Fruit fly (Drosophila melanogaster) whole organism, embryonic: ENCODE results near the gene sna.

ENCODE experiments used
- Atf3 ChIP-seq: fragments of 200-800 bp; sonication (Bioruptor generic); optimal IDR thresholded peaks from 3 replicates; lab custom pipeline; 2016; ENCODE audit warnings: missing biosample characterization, missing genetic modification characterization
- Bgb ChIP-seq: fragments of 200-800 bp; sonication (Bioruptor generic); IDR thresholded peaks from 2 replicates; pipeline ENCODE4 v1.3.6; 2022; ENCODE audit warnings: missing biosample characterization, missing genetic modification characterization; ENCODE audit not compliant: partially characterized antibody
- Blimp-1 ChIP-seq: fragments of 200-800 bp; sonication (Bioruptor generic); optimal IDR thresholded peaks from 3 replicates; lab custom pipeline; 2018; ENCODE audit warnings: missing biosample characterization, missing genetic modification characterization, mild to moderate bottlenecking, moderate library complexity, missing genetic modification reagents
- CG11247 ChIP-seq: fragments of 200-800 bp; sonication (Bioruptor generic); IDR thresholded peaks from 2 replicates; pipeline ENCODE4 v1.3.6; 2022; ENCODE audit warnings: missing biosample characterization, missing genetic modification characterization
- CG11398 ChIP-seq: fragments of 200-800 bp; sonication (Bioruptor generic); optimal IDR thresholded peaks from 2 replicates; lab custom pipeline; 2016; ENCODE audit warnings: missing biosample characterization, missing genetic modification characterization
- CG11504 ChIP-seq: fragments of 200-800 bp; sonication (Bioruptor generic); optimal IDR thresholded peaks from 3 replicates; lab custom pipeline; 2019; ENCODE audit warnings: missing biosample characterization, mild to moderate bottlenecking, missing genetic modification characterization, moderate library complexity
- CG13894 ChIP-seq: fragments of 200-800 bp; sonication (Bioruptor generic); optimal IDR thresholded peaks from 3 replicates; lab custom pipeline; 2018; ENCODE audit warnings: missing biosample characterization, mild to moderate bottlenecking, missing genetic modification characterization, moderate library complexity
- CG14860 ChIP-seq: fragments of 200-800 bp; sonication (Bioruptor generic); IDR thresholded peaks from 3 replicates; pipeline ENCODE4 v1.3.6; 2022; ENCODE audit warnings: missing biosample characterization, missing genetic modification characterization; ENCODE audit not compliant: partially characterized antibody
- CG17612 ChIP-seq: fragments of 200-800 bp; sonication (Bioruptor generic); IDR thresholded peaks from 2 replicates; pipeline ENCODE4 v1.3.6; 2022; ENCODE audit warnings: missing biosample characterization, missing genetic modification characterization
- CG1792 ChIP-seq: fragments of 200-800 bp; sonication (Bioruptor generic); optimal IDR thresholded peaks from 2 replicates; lab custom pipeline; 2016; ENCODE audit warnings: missing biosample characterization, missing genetic modification characterization
- CG18262 ChIP-seq: fragments of 200-800 bp; optimal IDR thresholded peaks from 3 replicates; lab custom pipeline; 2019; ENCODE audit warnings: missing biosample characterization, mild to moderate bottlenecking, missing genetic modification characterization, moderate library complexity
- CG18764 ChIP-seq: fragments of 200-800 bp; sonication (Bioruptor generic); optimal IDR thresholded peaks from 3 replicates; lab custom pipeline; 2016; ENCODE audit warnings: missing biosample characterization, missing genetic modification characterization
- CG2678 ChIP-seq: fragments of 200-800 bp; sonication (Bioruptor generic); optimal IDR thresholded peaks from 3 replicates; lab custom pipeline; 2019; ENCODE audit warnings: missing biosample characterization, mild to moderate bottlenecking, missing genetic modification characterization, moderate library complexity
- CG2712 ChIP-seq: fragments of 200-800 bp; optimal IDR thresholded peaks from 3 replicates; lab custom pipeline; 2019; ENCODE audit warnings: missing biosample characterization, mild to moderate bottlenecking, missing genetic modification characterization, moderate library complexity
- CG3065 ChIP-seq: fragments of 200-800 bp; sonication (Bioruptor generic); optimal IDR thresholded peaks from 2 replicates; lab custom pipeline; 2016; ENCODE audit warnings: missing biosample characterization, missing genetic modification characterization
- CG3407 ChIP-seq: fragments of 200-800 bp; sonication (Bioruptor generic); optimal IDR thresholded peaks from 2 replicates; lab custom pipeline; 2018; ENCODE audit warnings: missing biosample characterization, mild to moderate bottlenecking, missing genetic modification characterization
- CG34376 ChIP-seq: fragments of 200-800 bp; sonication (Bioruptor generic); optimal IDR thresholded peaks from 2 replicates; lab custom pipeline; 2018; ENCODE audit warnings: missing biosample characterization, mild to moderate bottlenecking, missing genetic modification characterization
- CG4424 ChIP-seq: fragments of 200-800 bp; sonication (Bioruptor generic); optimal IDR thresholded peaks from 3 replicates; lab custom pipeline; 2016; ENCODE audit warnings: missing biosample characterization, missing genetic modification characterization
- CG6791 ChIP-seq: fragments of 200-800 bp; sonication (Bioruptor generic); IDR thresholded peaks from 3 replicates; pipeline ENCODE4 v1.3.6; 2022; ENCODE audit warnings: missing biosample characterization, missing genetic modification characterization; ENCODE audit not compliant: partially characterized antibody
- CG8388 ChIP-seq: fragments of 200-800 bp; sonication (Bioruptor generic); optimal IDR thresholded peaks from 2 replicates; lab custom pipeline; 2019; ENCODE audit warnings: missing biosample characterization, mild to moderate bottlenecking, missing genetic modification characterization, moderate library complexity
- CG9437 ChIP-seq: fragments of 200-800 bp; sonication (Bioruptor generic); optimal IDR thresholded peaks from 2 replicates; lab custom pipeline; 2018; ENCODE audit warnings: missing biosample characterization, mild to moderate bottlenecking, missing genetic modification characterization
- CTCF ChIP-seq: fragments of 200-800 bp; sonication (Bioruptor generic); optimal IDR thresholded peaks from 2 replicates; lab custom pipeline; 2017; ENCODE audit warnings: missing biosample characterization, mild to moderate bottlenecking, missing genetic modification characterization, moderate library complexity
- D19B ChIP-seq: fragments of 200-800 bp; sonication (Bioruptor generic); optimal IDR thresholded peaks from 2 replicates; lab custom pipeline; 2017; ENCODE audit warnings: missing biosample characterization, mild to moderate bottlenecking, missing genetic modification characterization
- Dbx ChIP-seq: fragments of 200-800 bp; sonication (Bioruptor generic); IDR thresholded peaks from 3 replicates; pipeline ENCODE4 v1.3.6; 2022; ENCODE audit warnings: missing biosample characterization, missing genetic modification characterization
- H15 ChIP-seq: fragments of 200-800 bp; sonication (Bioruptor generic); IDR thresholded peaks from 3 replicates; pipeline ENCODE4 v1.3.6; 2022; ENCODE audit warnings: missing biosample characterization, missing genetic modification characterization
- H2.0 ChIP-seq: fragments of 200-800 bp; sonication (Bioruptor generic); IDR thresholded peaks from 2 replicates; pipeline ENCODE4 v1.3.6; 2022; ENCODE audit warnings: missing biosample characterization, missing genetic modification characterization
- HmgZ ChIP-seq: fragments of 200-800 bp; sonication (Bioruptor generic); optimal IDR thresholded peaks from 2 replicates; lab custom pipeline; 2018; ENCODE audit warnings: missing biosample characterization, mild to moderate bottlenecking, missing genetic modification characterization
- NC2β ChIP-seq: fragments of 200-800 bp; sonication (Bioruptor generic); optimal IDR thresholded peaks from 2 replicates; lab custom pipeline; 2016; ENCODE audit warnings: missing biosample characterization, missing genetic modification characterization
- Nf-YC ChIP-seq: fragments of 200-800 bp; optimal IDR thresholded peaks from 3 replicates; lab custom pipeline; 2019; ENCODE audit warnings: missing biosample characterization, mild to moderate bottlenecking, missing genetic modification characterization, moderate library complexity
- Rfx ChIP-seq: fragments of 200-800 bp; sonication (Bioruptor generic); IDR thresholded peaks from 2 replicates; pipeline ENCODE4 v1.3.6; 2022; ENCODE audit warnings: missing biosample characterization, missing genetic modification characterization
- Scr ChIP-seq: fragments of 200-800 bp; sonication (Bioruptor generic); IDR thresholded peaks from 2 replicates; pipeline ENCODE4 v1.3.6; 2022; ENCODE audit warnings: missing biosample characterization, missing genetic modification characterization; ENCODE audit not compliant: partially characterized antibody
- Six4 ChIP-seq: fragments of 200-800 bp; sonication (Bioruptor generic); optimal IDR thresholded peaks from 2 replicates; lab custom pipeline; 2016; ENCODE audit warnings: missing biosample characterization, missing genetic modification characterization
- ara ChIP-seq: fragments of 200-800 bp; sonication (Bioruptor generic); IDR thresholded peaks from 2 replicates; pipeline ENCODE4 v1.3.6; 2022; ENCODE audit warnings: missing biosample characterization, missing genetic modification characterization
- ewg ChIP-seq: fragments of 200-800 bp; sonication (Bioruptor generic); optimal IDR thresholded peaks from 3 replicates; lab custom pipeline; 2017; ENCODE audit warnings: mild to moderate bottlenecking, missing biosample characterization, missing genetic modification reagents, missing genetic modification characterization
- gcm ChIP-seq: fragments of 200-800 bp; sonication (Bioruptor generic); optimal IDR thresholded peaks from 2 replicates; lab custom pipeline; 2019; ENCODE audit warnings: missing biosample characterization, mild to moderate bottlenecking, missing genetic modification characterization, moderate library complexity
- gem ChIP-seq: fragments of 200-800 bp; sonication (Bioruptor generic); optimal IDR thresholded peaks from 2 replicates; lab custom pipeline; 2019; ENCODE audit warnings: missing biosample characterization, mild to moderate bottlenecking, missing genetic modification characterization, moderate library complexity
- lmd ChIP-seq: fragments of 200-800 bp; sonication (Bioruptor generic); IDR thresholded peaks from 2 replicates; pipeline ENCODE4 v1.3.6; 2022; ENCODE audit warnings: missing biosample characterization, missing genetic modification characterization
- oc ChIP-seq: fragments of 200-800 bp; sonication (Bioruptor generic); optimal IDR thresholded peaks from 2 replicates; lab custom pipeline; 2018; ENCODE audit warnings: missing biosample characterization, mild to moderate bottlenecking, missing genetic modification characterization, moderate library complexity
- pros ChIP-seq: fragments of 200-800 bp; sonication (Bioruptor generic); optimal IDR thresholded peaks from 3 replicates; lab custom pipeline; 2019; ENCODE audit warnings: missing biosample characterization, mild to moderate bottlenecking, missing genetic modification characterization, moderate library complexity
- ranshi ChIP-seq: fragments of 200-800 bp; sonication (Bioruptor generic); IDR thresholded peaks from 2 replicates; pipeline ENCODE4 v1.3.6; 2022; ENCODE audit warnings: missing biosample characterization, missing genetic modification characterization
- schlank ChIP-seq: fragments of 200-800 bp; sonication (Bioruptor generic); optimal IDR thresholded peaks from 2 replicates; lab custom pipeline; 2018; ENCODE audit warnings: missing biosample characterization, mild to moderate bottlenecking, missing genetic modification characterization
- scrt ChIP-seq: fragments of 200-800 bp; sonication (Bioruptor generic); optimal IDR thresholded peaks from 2 replicates; lab custom pipeline; 2018; ENCODE audit warnings: missing biosample characterization, mild to moderate bottlenecking, missing genetic modification characterization, moderate library complexity
- sd ChIP-seq: fragments of 200-800 bp; sonication (Bioruptor generic); optimal IDR thresholded peaks from 3 replicates; lab custom pipeline; 2018; ENCODE audit warnings: missing biosample characterization, mild to moderate bottlenecking, missing genetic modification characterization, moderate library complexity
- sens-2 ChIP-seq: fragments of 200-800 bp; sonication (Bioruptor generic); IDR thresholded peaks from 2 replicates; pipeline ENCODE4 v1.3.6; 2022; ENCODE audit warnings: missing biosample characterization, missing genetic modification characterization
- stwl ChIP-seq: fragments of 200-800 bp; sonication (Bioruptor generic); optimal IDR thresholded peaks from 3 replicates; lab custom pipeline; 2018; ENCODE audit warnings: missing biosample characterization, mild to moderate bottlenecking, missing genetic modification characterization, moderate library complexity
- tna ChIP-seq: fragments of 200-800 bp; sonication (Bioruptor generic); IDR thresholded peaks from 2 replicates; pipeline ENCODE4 v1.3.6; 2022; ENCODE audit warnings: missing biosample characterization, missing genetic modification characterization; ENCODE audit not compliant: partially characterized antibody

Gene sna

dm6 chr2L:15441852-15442549 is 36.1 kb downstream of the sna start (continued):
- TF ChIP-seq sens-2 = 0 out of 2 replicates have a peak, but pooled peaks have one; percentile 8
- peak; percentile 34 for TF ChIP-seq CG18764 (GFP tag; lab: Kevin White, UChicago)
- peak; percentile 2 for TF ChIP-seq Nf-YC (tag; lab: Kevin White, UChicago)
- peak; percentile 8 for TF ChIP-seq CG9437 (GFP tag; lab: Kevin White, UChicago)
- peak; percentile 88 for TF ChIP-seq CG18262
- peak; percentile 9 for TF ChIP-seq scrt (GFP tag; lab: Kevin White, UChicago)
- TF ChIP-seq CG2678 (tag; lab: Kevin White, UChicago) = peak; percentile 71
- 0 out of 2 replicates have a peak, but pooled peaks have one; percentile 10 for TF ChIP-seq CG11247
- no peak for TF ChIP-seq CG13894 (tag; lab: Kevin White, UChicago)
- TF ChIP-seq ranshi (GFP tag; lab: Robert Waterston, UW) = peak; percentile 14; the same call in 1 of the 2 replicates
- TF ChIP-seq schlank (tag; lab: Kevin White, UChicago) = no peak
- TF ChIP-seq Blimp-1 (GFP tag; lab: Kevin White, UChicago) = peak; percentile 76
- peak; percentile 38; the same call in 1 of the 2 replicates for TF ChIP-seq ara (GFP tag; lab: Robert Waterston, UW)
- peak; percentile 66 for TF ChIP-seq gcm (GFP tag; lab: Kevin White, UChicago)
- TF ChIP-seq CG3407 = peak; percentile 25
- peak; percentile 19 for TF ChIP-seq Six4 (GFP tag; lab: Kevin White, UChicago)
- no peak for TF ChIP-seq HmgZ (tag; lab: Kevin White, UChicago)
- peak; percentile 70 for TF ChIP-seq CG8388 (GFP tag; lab: Kevin White, UChicago)
- TF ChIP-seq CG4424 = peak; percentile 0
- TF ChIP-seq CG11504 (tag; lab: Kevin White, UChicago) = peak; percentile 71
- no peak for TF ChIP-seq Dbx (GFP tag; lab: Robert Waterston, UW)
- TF ChIP-seq NC2β (GFP tag; lab: Kevin White, UChicago) = no peak

- peak; percentile 85 for TF ChIP-seq CTCF (GFP tag; lab: Kevin White, UChicago)
- TF ChIP-seq CG3065 (GFP tag; lab: Kevin White, UChicago) = no peak
- TF ChIP-seq CG2712 (tag; lab: Kevin White, UChicago) = peak; percentile 30
- peak; percentile 35 for TF ChIP-seq stwl
- no peak for TF ChIP-seq CG34376 (GFP tag; lab: Kevin White, UChicago)
- TF ChIP-seq gem = peak; percentile 11
- TF ChIP-seq sens-2 = 0 out of 2 replicates have a peak, but pooled peaks have one; percentile 16
Measured at dm6 chr2L:15438957-15439356, 39.1 kb downstream of the sna start.

- TF ChIP-seq CG11398 (GFP tag; lab: Kevin White, UChicago) (no peak), Atf3 (GFP tag; lab: Kevin White, UChicago) (no peak), H15 (no peak), Scr (GFP tag; lab: Robert Waterston, UW) (no peak), sd (tag; lab: Kevin White, UChicago) (peak; percentile 9), Rfx (GFP tag; lab: Robert Waterston, UW) (peak; percentile 36; the same call in 1 of the 2 replicates), Bgb (0 out of 2 replicates have a peak, but pooled peaks have one; percentile 22), CG1792 (GFP tag; lab: Kevin White, UChicago) (no peak), tna (GFP tag; lab: Robert Waterston, UW) (no peak), pros (GFP tag; lab: Kevin White, UChicago) (peak; percentile 90), lmd (no peak), CG6791 (0 out of 3 replicates have a peak, but pooled peaks have one; percentile 35), oc (peak; percentile 11), ranshi (GFP tag; lab: Robert Waterston, UW) (no peak), CG14860 (GFP tag; lab: Robert Waterston, UW) (0 out of 3 replicates have a peak, but pooled peaks have one; percentile 17), CG17612 (GFP tag; lab: Robert Waterston, UW) (no peak), ewg (GFP tag; lab: Kevin White, UChicago) (peak; percentile 78), H2.0 (GFP tag; lab: Robert Waterston, UW) (no peak), D19B (GFP tag; lab: Kevin White, UChicago) (no peak)
Measured at dm6 chr2L:15435655-15436265, 42.3 kb downstream of the sna start.
